Worm (Caenorhabditis elegans): Measurements from ENCODE around the gene srlf-33.

DNA sequence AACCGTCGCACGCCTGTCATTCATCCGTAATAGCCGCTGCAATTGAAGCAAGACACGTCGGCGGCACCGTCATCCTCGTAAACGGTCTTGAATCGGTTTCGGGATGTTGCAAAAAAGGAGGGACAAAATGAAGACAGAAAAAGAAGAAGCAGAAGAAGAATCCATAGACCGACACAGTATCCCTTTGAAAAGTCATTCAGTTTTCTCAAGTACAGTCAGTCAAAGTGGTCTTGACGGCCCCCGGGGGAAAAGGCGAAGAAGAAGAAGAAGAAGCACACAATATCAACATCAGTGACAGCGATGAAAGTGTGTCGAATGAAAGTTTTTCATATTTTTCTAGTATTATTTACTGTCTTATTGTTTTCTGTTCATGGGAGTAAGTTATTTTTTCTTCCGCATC lies 47.0 kb downstream of the srlf-33 start, which contains the start of gene cutl-27:
- TF ChIP-seq dao-5 (tag; optimal IDR thresholded peaks at IDR 0.05) (no peak), W03F9.2 (tag; optimal IDR thresholded peaks at IDR 0.05) (no peak), him-1 (tag; optimal IDR thresholded peaks at IDR 0.05) (no peak)
